Worm (Caenorhabditis elegans): Measurements from ENCODE around the gene asp-17.

asp-17 gene

ce11 chrV:19042256-19042655 lies 5.1 kb upstream of the asp-17 start, which contains the start of gene asp-16:
asp-16 (minus strand) TSS chrV:19042605.
- TF ChIP-seq hlh-8 (tag; optimal IDR thresholded peaks at IDR 0.05) (no peak), F13H6.1 (tag; optimal IDR thresholded peaks at IDR 0.05) (no peak), ets-4 (tag; optimal IDR thresholded peaks at IDR 0.05) (no peak), elt-4 (tag; optimal IDR thresholded peaks at IDR 0.05) (peak; percentile 18), ceh-31 (tag; optimal IDR thresholded peaks at IDR 0.05) (no peak), che-1 (tag; optimal IDR thresholded peaks at IDR 0.05) (no peak), ceh-45 (GFP tag; IDR thresholded peaks at IDR 0.05) (no peak), pros-1 (tag; optimal IDR thresholded peaks at IDR 0.05) (no peak)

ce11 chrV:19036061-19036460 lies 1.1 kb downstream of the asp-17 start:
- TF ChIP-seq pqm-1 (tag; optimal IDR thresholded peaks at IDR 0.05) = no peak
- peak; percentile 37 for TF ChIP-seq ceh-48 (tag; optimal IDR thresholded peaks at IDR 0.05)

ce11 chrV:19031456-19031855 lies 5.7 kb downstream of the asp-17 start, which contains the start of gene Y39B6A.27:
Y39B6A.27 (plus strand) TSS chrV:19031756.
- TF ChIP-seq unc-3 (GFP tag; conservative IDR thresholded peaks at IDR 0.05) (no peak), unc-3 (tag; optimal IDR thresholded peaks at IDR 0.05) (no peak), unc-86 (tag; optimal IDR thresholded peaks at IDR 0.05) (no peak), pha-4 (tag; optimal IDR thresholded peaks at IDR 0.05) (no peak), ceh-34 (tag; optimal IDR thresholded peaks at IDR 0.05) (no peak), hlh-13 (GFP tag; optimal IDR thresholded peaks at IDR 0.05) (no peak), nhr-11 (tag; optimal IDR thresholded peaks at IDR 0.05) (no peak), tbx-7 (tag; optimal IDR thresholded peaks at IDR 0.05) (no peak), ttx-3 (tag; optimal IDR thresholded peaks at IDR 0.05) (no peak), ama-1 (optimal IDR thresholded peaks at IDR 0.05) (no peak), sox-2 (GFP tag; IDR thresholded peaks at IDR 0.05) (no peak), hlh-6 (tag; optimal IDR thresholded peaks at IDR 0.05) (no peak), ceh-9 (tag; optimal IDR thresholded peaks at IDR 0.05) (no peak), lin-11 (tag; optimal IDR thresholded peaks at IDR 0.05) (no peak), C08G9.2 (tag; optimal IDR thresholded peaks at IDR 0.05) (no peak), sox-4 (tag; optimal IDR thresholded peaks at IDR 0.05) (no peak)

- TF ChIP-seq dve-1 (tag; optimal IDR thresholded peaks at IDR 0.05) = no peak
- TF ChIP-seq ets-4 (tag; optimal IDR thresholded peaks at IDR 0.05) = no peak
- TF ChIP-seq ceh-48 (tag; optimal IDR thresholded peaks at IDR 0.05) = peak; percentile 68
- TF ChIP-seq nhr-232 (tag; optimal IDR thresholded peaks at IDR 0.05) = no peak
- no peak for TF ChIP-seq ceh-34 (tag; optimal IDR thresholded peaks at IDR 0.05)
These were observed 9.8 kb downstream of the asp-17 start for ce11 chrV:19027338-19027737.

- peak; percentile 52 for TF ChIP-seq ceh-48 (tag; optimal IDR thresholded peaks at IDR 0.05)
These were observed 10.4 kb downstream of the asp-17 start for ce11 chrV:19026757-19027156.

ce11 chrV:19026163-19026562 lies 11.0 kb downstream of the asp-17 start, which contains the start of gene Y39B6A.25:
Y39B6A.25 (plus strand) TSS chrV:19026463.
- TF ChIP-seq C08G9.2 (tag; optimal IDR thresholded peaks at IDR 0.05) = no peak
- no peak for TF ChIP-seq ceh-9 (tag; optimal IDR thresholded peaks at IDR 0.05)
- no peak for TF ChIP-seq ceh-48 (tag; optimal IDR thresholded peaks at IDR 0.05)
- no peak for TF ChIP-seq ztf-16 (tag; optimal IDR thresholded peaks at IDR 0.05)
- no peak for TF ChIP-seq elt-4 (tag; optimal IDR thresholded peaks at IDR 0.05)
- TF ChIP-seq npax-4 (tag; optimal IDR thresholded peaks at IDR 0.05) = no peak
- no peak for TF ChIP-seq pros-1 (tag; optimal IDR thresholded peaks at IDR 0.05)
- no peak for TF ChIP-seq nhr-232 (tag; optimal IDR thresholded peaks at IDR 0.05)
- TF ChIP-seq ets-4 (tag; optimal IDR thresholded peaks at IDR 0.05) = no peak
- no peak for TF ChIP-seq rnt-1 (tag; optimal IDR thresholded peaks at IDR 0.05)
- no peak for TF ChIP-seq pat-9 (tag; optimal IDR thresholded peaks at IDR 0.05)
- TF ChIP-seq ceh-31 (tag; optimal IDR thresholded peaks at IDR 0.05) = no peak
- TF ChIP-seq ref-2 (tag; optimal IDR thresholded peaks at IDR 0.05) = no peak
- no peak for TF ChIP-seq pha-4 (tag; optimal IDR thresholded peaks at IDR 0.05)
- no peak for TF ChIP-seq fax-1 (tag; optimal IDR thresholded peaks at IDR 0.05)
- no peak for TF ChIP-seq unc-3 (GFP tag; conservative IDR thresholded peaks at IDR 0.05)
- TF ChIP-seq unc-3 (tag; optimal IDR thresholded peaks at IDR 0.05) = no peak
- no peak for TF ChIP-seq hlh-8 (tag; optimal IDR thresholded peaks at IDR 0.05)
- no peak for TF ChIP-seq fkh-10 (GFP tag; optimal IDR thresholded peaks at IDR 0.05)
